Fruit fly (Drosophila melanogaster): ENCODE measurements around the gene Alr.

Alr gene

DNA sequence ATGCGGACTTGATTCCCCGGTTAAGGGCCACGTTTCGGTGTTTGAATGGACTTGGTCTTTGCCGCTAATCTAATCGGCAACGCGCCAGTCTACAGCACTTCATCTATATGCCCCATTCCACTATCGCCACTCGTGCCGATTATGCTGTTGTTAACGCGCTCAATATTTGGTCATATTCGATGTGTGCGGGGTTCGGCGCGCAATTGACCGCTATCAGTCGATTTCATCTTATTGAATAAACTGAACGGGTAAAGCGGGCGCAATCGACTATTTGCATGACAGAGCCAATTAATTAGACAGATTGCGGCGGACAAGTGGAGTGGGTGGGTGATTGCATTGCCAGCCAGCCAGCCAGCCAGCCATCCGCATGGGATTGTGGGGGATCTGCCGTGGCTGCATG, 4.2 kb downstream of the Alr start (continued):
- no peak for TF ChIP-seq btn (GFP tag; optimal IDR thresholded peaks at IDR 0.05)
- no peak for TF ChIP-seq Blimp-1 (GFP tag; optimal IDR thresholded peaks at IDR 0.05)
- no peak for TF ChIP-seq fd3F (GFP tag; optimal IDR thresholded peaks at IDR 0.05)
- TF ChIP-seq sug (tag; optimal IDR thresholded peaks at IDR 0.05) = peak; percentile 71
- no peak for TF ChIP-seq usp (GFP tag; optimal IDR thresholded peaks at IDR 0.05)
- no peak for TF ChIP-seq pho (GFP tag; optimal IDR thresholded peaks at IDR 0.05)
- no peak for TF ChIP-seq ash1 (GFP tag; optimal IDR thresholded peaks at IDR 0.05)
- TF ChIP-seq eve (GFP tag; optimal IDR thresholded peaks at IDR 0.05) = no peak
- no peak for TF ChIP-seq bsh (GFP tag; optimal IDR thresholded peaks at IDR 0.05)
- no peak for TF ChIP-seq zen (tag; optimal IDR thresholded peaks at IDR 0.05)
- TF ChIP-seq Rx (GFP tag; IDR thresholded peaks at IDR 0.05) = no peak
- TF ChIP-seq Pdp1 (GFP tag; optimal IDR thresholded peaks at IDR 0.05) = peak in 1 of 2 experiments; percentile 44
- peak; percentile 36 for TF ChIP-seq Hey (tag; optimal IDR thresholded peaks at IDR 0.05)
- no peak for TF ChIP-seq sima (GFP tag; optimal IDR thresholded peaks at IDR 0.05)
- no peak for TF ChIP-seq da (GFP tag; optimal IDR thresholded peaks at IDR 0.05)
- no peak for TF ChIP-seq NFAT (GFP tag; IDR thresholded peaks at IDR 0.05)
- no peak for TF ChIP-seq CG9876 (GFP tag; optimal IDR thresholded peaks at IDR 0.05)
- TF ChIP-seq Hmr (GFP tag; optimal IDR thresholded peaks at IDR 0.05) = no peak
- no peak for TF ChIP-seq hkb (optimal IDR thresholded peaks at IDR 0.05)
- no peak for TF ChIP-seq hkb (GFP tag; IDR thresholded peaks at IDR 0.05)
- TF ChIP-seq CG15073 (GFP tag; optimal IDR thresholded peaks at IDR 0.05) = no peak
- TF ChIP-seq Sox100B (GFP tag; optimal IDR thresholded peaks at IDR 0.05) = no peak
- no peak for TF ChIP-seq dysf (GFP tag; IDR thresholded peaks at IDR 0.05)
- no peak for TF ChIP-seq gt (GFP tag; IDR thresholded peaks at IDR 0.05)
- TF ChIP-seq vvl (GFP tag; IDR thresholded peaks at IDR 0.05) = no peak
- peak; percentile 74 for TF ChIP-seq Med (GFP tag)
- no peak for TF ChIP-seq CG18599 (GFP tag; optimal IDR thresholded peaks at IDR 0.05)
- TF ChIP-seq exex (tag; optimal IDR thresholded peaks at IDR 0.05) = peak; percentile 95
- TF ChIP-seq kah (GFP tag; optimal IDR thresholded peaks at IDR 0.05) = no peak
- no peak for TF ChIP-seq Dip2 (GFP tag; IDR thresholded peaks at IDR 0.05)
- no peak for TF ChIP-seq aop (GFP tag; IDR thresholded peaks at IDR 0.05)
- TF ChIP-seq CG11398 (GFP tag; optimal IDR thresholded peaks at IDR 0.05) = no peak
- TF ChIP-seq dmrt99B (tag; optimal IDR thresholded peaks at IDR 0.05) = no peak
- no peak for TF ChIP-seq CG7271 (tag; optimal IDR thresholded peaks at IDR 0.05)
- TF ChIP-seq stc (GFP tag; IDR thresholded peaks at IDR 0.05) = no peak
- TF ChIP-seq CG9932 (GFP tag; IDR thresholded peaks at IDR 0.05) = no peak
- TF ChIP-seq CG12744 (GFP tag; optimal IDR thresholded peaks at IDR 0.05) = no peak
- TF ChIP-seq cg (GFP tag; optimal IDR thresholded peaks at IDR 0.05) = no peak
- TF ChIP-seq CG2712 (tag; optimal IDR thresholded peaks at IDR 0.05) = no peak
- no peak for TF ChIP-seq Hr51 (GFP tag; optimal IDR thresholded peaks at IDR 0.05)
- peak; percentile 95 for TF ChIP-seq mirr (GFP tag; optimal IDR thresholded peaks at IDR 0.05)
- peak; percentile 1 for TF ChIP-seq CG34376 (GFP tag; optimal IDR thresholded peaks at IDR 0.05)
- TF ChIP-seq Lhr (GFP tag; optimal IDR thresholded peaks at IDR 0.05) = no peak
- TF ChIP-seq CG9727 (GFP tag; optimal IDR thresholded peaks at IDR 0.05) = no peak
- no peak for TF ChIP-seq CG2202 (tag; optimal IDR thresholded peaks at IDR 0.05)
- peak; percentile 30 for TF ChIP-seq Vsx1 (GFP tag; optimal IDR thresholded peaks at IDR 0.05)
- TF ChIP-seq CG7556 (GFP tag; optimal IDR thresholded peaks at IDR 0.05) = no peak
- 0 out of 4 replicates have a peak, but pooled peaks have one; percentile 56 for TF ChIP-seq chinmo (GFP tag; IDR thresholded peaks at IDR 0.05; ENCODE audit: partially characterized antibody)
- no peak for TF ChIP-seq NC2α (GFP tag; optimal IDR thresholded peaks at IDR 0.05)
- no peak for TF ChIP-seq br (optimal IDR thresholded peaks at IDR 0.05)
- 0 out of 2 replicates have a peak, but pooled peaks have one; percentile 30 for TF ChIP-seq GATAe (GFP tag; conservative IDR thresholded peaks at IDR 0.05)
